Fruit fly (Drosophila melanogaster): ENCODE results near the gene CG13318.

CG13318 gene

dm6 chr3R:8772591-8772990 is at the start of gene CG13318:
TSS of gene CG13318 (minus strand) at chr3R:8772691.
- TF ChIP-seq Dll (optimal IDR thresholded peaks at IDR 0.05) (no peak), CG8478 (optimal IDR thresholded peaks at IDR 0.05) (no peak), EcR (GFP tag; optimal IDR thresholded peaks at IDR 0.05) (no peak), usp (GFP tag; optimal IDR thresholded peaks at IDR 0.05) (no peak), psq (optimal IDR thresholded peaks at IDR 0.05) (no peak), pan (optimal IDR thresholded peaks at IDR 0.05) (no peak)

- no peak for TF ChIP-seq usp (GFP tag; optimal IDR thresholded peaks at IDR 0.05)
- no peak for TF ChIP-seq EcR (GFP tag; optimal IDR thresholded peaks at IDR 0.05)
- TF ChIP-seq CG8478 (optimal IDR thresholded peaks at IDR 0.05) = no peak
- no peak for TF ChIP-seq psq (optimal IDR thresholded peaks at IDR 0.05)
- no peak for TF ChIP-seq pan (optimal IDR thresholded peaks at IDR 0.05)
- no peak for TF ChIP-seq Dll (optimal IDR thresholded peaks at IDR 0.05)
Observed at dm6 chr3R:8821623-8822022, 49.1 kb upstream of the CG13318 start, which contains the start of gene CG8369. TSS of gene CG8369 (plus strand) at chr3R:8822008.

dm6 chr3R:8820428-8820912 is 48.0 kb upstream of the CG13318 start, which contains the start of gene aqz:
TSS of gene aqz (minus strand) at chr3R:8820682.
- TF ChIP-seq Dll (optimal IDR thresholded peaks at IDR 0.05) = no peak
- TF ChIP-seq pan (optimal IDR thresholded peaks at IDR 0.05) = no peak
- no peak for TF ChIP-seq psq (optimal IDR thresholded peaks at IDR 0.05)
- TF ChIP-seq EcR (GFP tag; optimal IDR thresholded peaks at IDR 0.05) = no peak

dm6 chr3R:8819551-8820057 is 47.1 kb upstream of the CG13318 start:
- TF ChIP-seq Dll (optimal IDR thresholded peaks at IDR 0.05) (no peak), psq (optimal IDR thresholded peaks at IDR 0.05) (no peak), pan (optimal IDR thresholded peaks at IDR 0.05) (no peak)

- no peak for TF ChIP-seq CG8478 (optimal IDR thresholded peaks at IDR 0.05)
- no peak for TF ChIP-seq usp (GFP tag; optimal IDR thresholded peaks at IDR 0.05)
- TF ChIP-seq psq (optimal IDR thresholded peaks at IDR 0.05) = no peak
- no peak for TF ChIP-seq EcR (GFP tag; optimal IDR thresholded peaks at IDR 0.05)
- TF ChIP-seq Dll (optimal IDR thresholded peaks at IDR 0.05) = no peak
- TF ChIP-seq pan (optimal IDR thresholded peaks at IDR 0.05) = no peak
Observed at dm6 chr3R:8818239-8818638, 45.7 kb upstream of the CG13318 start.

- TF ChIP-seq EcR (GFP tag; optimal IDR thresholded peaks at IDR 0.05) (no peak), CG8478 (optimal IDR thresholded peaks at IDR 0.05) (no peak), usp (GFP tag; optimal IDR thresholded peaks at IDR 0.05) (no peak), pan (optimal IDR thresholded peaks at IDR 0.05) (no peak), Dll (optimal IDR thresholded peaks at IDR 0.05) (no peak), psq (optimal IDR thresholded peaks at IDR 0.05) (no peak)
Observed at dm6 chr3R:8815074-8815473, 42.6 kb upstream of the CG13318 start.

dm6 chr3R:8814029-8814647 is 41.6 kb upstream of the CG13318 start:
- no peak for TF ChIP-seq CG8478 (optimal IDR thresholded peaks at IDR 0.05)
- TF ChIP-seq usp (GFP tag; optimal IDR thresholded peaks at IDR 0.05) = no peak
- TF ChIP-seq EcR (GFP tag; optimal IDR thresholded peaks at IDR 0.05) = no peak
- no peak for TF ChIP-seq psq (optimal IDR thresholded peaks at IDR 0.05)
- TF ChIP-seq Dll (optimal IDR thresholded peaks at IDR 0.05) = no peak
- no peak for TF ChIP-seq pan (optimal IDR thresholded peaks at IDR 0.05)

- TF ChIP-seq psq (optimal IDR thresholded peaks at IDR 0.05) = no peak
- TF ChIP-seq EcR (GFP tag; optimal IDR thresholded peaks at IDR 0.05) = no peak
- no peak for TF ChIP-seq Dll (optimal IDR thresholded peaks at IDR 0.05)
- no peak for TF ChIP-seq CG8478 (optimal IDR thresholded peaks at IDR 0.05)
- TF ChIP-seq usp (GFP tag; optimal IDR thresholded peaks at IDR 0.05) = no peak
- no peak for TF ChIP-seq pan (optimal IDR thresholded peaks at IDR 0.05)
Observed at dm6 chr3R:8813164-8813629, 40.7 kb upstream of the CG13318 start, which contains the start of gene CG9837. TSS of gene CG9837 (minus strand) at chr3R:8813579.

dm6 chr3R:8812342-8812966 is 40.0 kb upstream of the CG13318 start:
- TF ChIP-seq pan (optimal IDR thresholded peaks at IDR 0.05) (no peak), CG8478 (optimal IDR thresholded peaks at IDR 0.05) (no peak), usp (GFP tag; optimal IDR thresholded peaks at IDR 0.05) (no peak), psq (optimal IDR thresholded peaks at IDR 0.05) (no peak), Dll (optimal IDR thresholded peaks at IDR 0.05) (no peak), EcR (GFP tag; optimal IDR thresholded peaks at IDR 0.05) (no peak)

- TF ChIP-seq Dll (optimal IDR thresholded peaks at IDR 0.05) = no peak
- peak in 1 of 2 experiments; percentile 21 for TF ChIP-seq EcR (GFP tag; optimal IDR thresholded peaks at IDR 0.05)
- TF ChIP-seq pan (optimal IDR thresholded peaks at IDR 0.05) = peak; percentile 94
- no peak for TF ChIP-seq psq (optimal IDR thresholded peaks at IDR 0.05)
- no peak for TF ChIP-seq CG8478 (optimal IDR thresholded peaks at IDR 0.05)
- no peak for TF ChIP-seq usp (GFP tag; optimal IDR thresholded peaks at IDR 0.05)
Observed at dm6 chr3R:8811323-8811936, 38.9 kb upstream of the CG13318 start.

- TF ChIP-seq usp (GFP tag; optimal IDR thresholded peaks at IDR 0.05) = no peak
- TF ChIP-seq pan (optimal IDR thresholded peaks at IDR 0.05) = no peak
- TF ChIP-seq EcR (GFP tag; optimal IDR thresholded peaks at IDR 0.05) = no peak
- no peak for TF ChIP-seq CG8478 (optimal IDR thresholded peaks at IDR 0.05)
- no peak for TF ChIP-seq Dll (optimal IDR thresholded peaks at IDR 0.05)
- TF ChIP-seq psq (optimal IDR thresholded peaks at IDR 0.05) = no peak
Observed at dm6 chr3R:8810397-8811184, 38.1 kb upstream of the CG13318 start.

Data from whole organism.